Fruit fly (Drosophila melanogaster): ENCODE measurements around the gene CG11686.
A peak's percentile ranks its signal among the peaks of the same experiment; 100 is the strongest.

CG11686 gene

DNA sequence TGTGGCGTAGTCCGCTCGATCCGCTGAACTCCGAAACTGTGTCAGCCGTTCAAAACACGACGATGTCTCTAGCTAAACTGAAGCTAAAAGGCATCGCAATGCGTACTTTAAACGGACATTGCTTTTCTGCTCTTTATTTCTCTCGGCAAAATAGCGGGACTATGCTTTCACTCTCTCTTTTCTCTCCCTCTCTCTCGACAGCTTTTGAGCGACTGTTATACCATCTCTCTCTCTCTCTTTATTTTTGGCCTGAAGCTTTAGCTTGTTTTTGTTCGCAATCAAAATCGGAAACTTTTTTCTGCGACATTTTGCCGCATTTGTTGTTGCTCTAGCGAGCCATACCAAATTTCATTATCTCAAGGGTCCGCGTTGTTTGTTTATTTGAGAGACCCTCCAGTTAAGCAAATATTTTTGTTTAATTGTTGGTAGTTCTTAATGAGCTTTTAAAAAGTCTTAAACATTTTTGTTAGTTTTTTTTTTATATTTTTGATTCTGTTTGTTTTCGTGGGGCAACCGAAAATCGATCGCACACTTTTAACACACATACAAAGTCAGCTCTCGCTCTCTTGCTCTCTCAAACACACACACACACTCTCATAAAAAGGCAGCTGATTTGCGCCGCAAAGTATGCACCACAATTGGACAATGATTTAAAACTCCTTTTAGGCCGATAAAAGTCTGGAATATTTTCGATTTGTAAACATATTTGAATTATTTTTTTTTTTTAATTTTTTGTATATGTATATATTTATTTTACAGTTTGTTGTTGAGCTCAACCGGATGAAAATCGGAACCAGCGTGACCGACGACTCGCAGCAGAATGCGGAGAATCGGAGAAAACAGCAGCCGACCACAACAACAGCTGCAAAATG, 1.2 kb upstream of the CG11686 start, which contains the start of gene Ace (continued):
- no peak for TF ChIP-seq CG12104 (GFP tag; optimal IDR thresholded peaks at IDR 0.05)
- no peak for TF ChIP-seq CG1602 (GFP tag; optimal IDR thresholded peaks at IDR 0.05)
- TF ChIP-seq Asciz (GFP tag; optimal IDR thresholded peaks at IDR 0.05), result peak; percentile 36
- peak; percentile 80 to 93 for TF ChIP-seq Trl (optimal IDR thresholded peaks at IDR 0.05)
- TF ChIP-seq Trl (GFP tag; optimal IDR thresholded peaks at IDR 0.05), result no peak
- TF ChIP-seq ftz-f1 (GFP tag; optimal IDR thresholded peaks at IDR 0.05), result no peak
- no peak for TF ChIP-seq salm (tag; optimal IDR thresholded peaks at IDR 0.05)
- TF ChIP-seq sr (GFP tag; IDR thresholded peaks at IDR 0.05), result no peak
- TF ChIP-seq CG13894 (tag; optimal IDR thresholded peaks at IDR 0.05), result peak; percentile 49
- TF ChIP-seq Nf-YC (tag; optimal IDR thresholded peaks at IDR 0.05), result no peak
- no peak for TF ChIP-seq Sry-δ (GFP tag; optimal IDR thresholded peaks at IDR 0.05)
- no peak for TF ChIP-seq CG2129 (GFP tag; IDR thresholded peaks at IDR 0.05; ENCODE audit: partially characterized antibody)
- TF ChIP-seq CG6813 (GFP tag; optimal IDR thresholded peaks at IDR 0.05), result peak; percentile 2
- TF ChIP-seq CG15011 (GFP tag; optimal IDR thresholded peaks at IDR 0.05), result no peak
- no peak for TF ChIP-seq corto (GFP tag; optimal IDR thresholded peaks at IDR 0.05)
- TF ChIP-seq Dref (GFP tag; IDR thresholded peaks at IDR 0.05), result no peak
- no peak for TF ChIP-seq Rfx (GFP tag; IDR thresholded peaks at IDR 0.05)
- no peak for TF ChIP-seq phol (tag; optimal IDR thresholded peaks at IDR 0.05)
- TF ChIP-seq CG4404 (GFP tag; IDR thresholded peaks at IDR 0.05), result no peak
- no peak for TF ChIP-seq CG16815 (GFP tag; optimal IDR thresholded peaks at IDR 0.05)
- no peak for TF ChIP-seq CG13123 (GFP tag; optimal IDR thresholded peaks at IDR 0.05)
- no peak for TF ChIP-seq CG13424 (tag; optimal IDR thresholded peaks at IDR 0.05)
- no peak for TF ChIP-seq CG5953 (GFP tag; IDR thresholded peaks at IDR 0.05)
- TF ChIP-seq CG3163 (GFP tag; optimal IDR thresholded peaks at IDR 0.05), result peak; percentile 32
- no peak for TF ChIP-seq CG3407 (GFP tag; optimal IDR thresholded peaks at IDR 0.05)
- TF ChIP-seq Stat92E (GFP tag; optimal IDR thresholded peaks at IDR 0.05), result no peak
- TF ChIP-seq D19B (GFP tag; optimal IDR thresholded peaks at IDR 0.05), result no peak
- TF ChIP-seq Kr (GFP tag; optimal IDR thresholded peaks at IDR 0.05), result no peak
- TF ChIP-seq sens-2 (GFP tag; IDR thresholded peaks at IDR 0.05), result no peak
- TF ChIP-seq ind (GFP tag; optimal IDR thresholded peaks at IDR 0.05), result no peak
- TF ChIP-seq Tbp (GFP tag; optimal IDR thresholded peaks at IDR 0.05), result no peak
- TF ChIP-seq CG15073 (GFP tag; optimal IDR thresholded peaks at IDR 0.05), result no peak
- no peak for TF ChIP-seq CG17802 (tag; optimal IDR thresholded peaks at IDR 0.05)
- no peak for TF ChIP-seq MBD-R2 (GFP tag; IDR thresholded peaks at IDR 0.05)
- TF ChIP-seq Jarid2 (GFP tag; optimal IDR thresholded peaks at IDR 0.05), result peak; percentile 52
- 0 out of 4 replicates have a peak, but pooled peaks have one; percentile 22 for TF ChIP-seq Dll (GFP tag; IDR thresholded peaks at IDR 0.05; ENCODE audit: partially characterized antibody)
- TF ChIP-seq Gsc (GFP tag; IDR thresholded peaks at IDR 0.05), result no peak
- TF ChIP-seq CG5245 (GFP tag; optimal IDR thresholded peaks at IDR 0.05), result no peak
- TF ChIP-seq stc (GFP tag; IDR thresholded peaks at IDR 0.05), result no peak
- TF ChIP-seq cg (GFP tag; optimal IDR thresholded peaks at IDR 0.05), result peak; percentile 58
- peak; percentile 19 for TF ChIP-seq PHDP (tag; optimal IDR thresholded peaks at IDR 0.05)
- TF ChIP-seq zen (tag; optimal IDR thresholded peaks at IDR 0.05), result no peak
- TF ChIP-seq CG4820 (GFP tag; optimal IDR thresholded peaks at IDR 0.05), result no peak
- no peak for TF ChIP-seq Scr (GFP tag; IDR thresholded peaks at IDR 0.05; ENCODE audit: partially characterized antibody)
- no peak for TF ChIP-seq insv (GFP tag; optimal IDR thresholded peaks at IDR 0.05)
- TF ChIP-seq CG18599 (GFP tag; optimal IDR thresholded peaks at IDR 0.05), result peak; percentile 11
- TF ChIP-seq CG17612 (GFP tag; IDR thresholded peaks at IDR 0.05), result no peak
- 0 out of 3 replicates have a peak, but pooled peaks have one; percentile 14 for TF ChIP-seq CG34422 (GFP tag; IDR thresholded peaks at IDR 0.05)
- no peak for TF ChIP-seq CG30431 (GFP tag; optimal IDR thresholded peaks at IDR 0.05)

All from whole organism, embryonic.